Worm (Caenorhabditis elegans): ENCODE data around the gene fars-3.

The fars-3 gene

ce11 chrII:8444007-8444406, 20.6 kb upstream of the fars-3 start, which contains the start of gene evl-20:
Gene evl-20, plus strand, starts transcription at chrII:8444307.
- TF ChIP-seq daf-12 (tag; optimal IDR thresholded peaks at IDR 0.05): no peak
- TF ChIP-seq F49E8.2 (tag; optimal IDR thresholded peaks at IDR 0.05; ENCODE audit: borderline replicate concordance): peak; percentile 16
- peak; percentile 38; the same call in 1 of the 2 replicates for TF ChIP-seq lin-38 (GFP tag; IDR thresholded peaks at IDR 0.05)

DNA sequence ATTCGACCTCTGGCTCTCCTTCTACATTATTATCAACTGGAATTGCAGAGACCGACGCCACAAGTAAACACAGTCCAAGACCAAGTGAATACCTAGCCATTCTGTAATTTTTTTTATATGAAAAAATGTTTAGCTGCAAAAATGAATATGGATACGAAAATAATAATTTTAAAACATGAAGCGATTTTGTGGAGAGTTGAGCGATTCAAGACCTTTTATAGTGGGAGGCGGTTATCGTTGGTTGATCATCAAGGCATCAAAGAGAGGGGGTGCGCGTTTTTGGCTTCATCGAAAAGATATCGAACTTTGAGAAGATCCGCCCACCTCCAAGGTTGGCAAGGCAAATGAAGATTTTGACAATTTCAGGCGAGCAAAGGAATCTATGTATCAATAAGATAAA, 17.9 kb upstream of the fars-3 start, which contains the start of gene cut-3:
Gene cut-3, minus strand, starts transcription at position 101 of the 400 bp plus-strand sequence.
- TF ChIP-seq duxl-1 (tag; optimal IDR thresholded peaks at IDR 0.05; ENCODE audit: poor library complexity): no peak
- no peak for TF ChIP-seq dmd-9 (GFP tag; IDR thresholded peaks at IDR 0.05)
- TF ChIP-seq dve-1 (tag; optimal IDR thresholded peaks at IDR 0.05; ENCODE audit: insufficient read depth): no peak
- TF ChIP-seq dmd-6 (GFP tag; IDR thresholded peaks at IDR 0.05): no peak
- TF ChIP-seq saeg-2 (GFP tag; IDR thresholded peaks at IDR 0.05): no peak
- no peak for TF ChIP-seq F44E2.7 (GFP tag; IDR thresholded peaks at IDR 0.05)
- no peak for TF ChIP-seq spr-3 (GFP tag; optimal IDR thresholded peaks at IDR 0.05)
- no peak for TF ChIP-seq ctbp-1 (GFP tag; IDR thresholded peaks at IDR 0.05)
- no peak for TF ChIP-seq lim-7 (GFP tag; IDR thresholded peaks at IDR 0.05)
- no peak for TF ChIP-seq nhr-102 (tag; optimal IDR thresholded peaks at IDR 0.05)
- no peak for TF ChIP-seq zag-1 (tag; optimal IDR thresholded peaks at IDR 0.05)
- TF ChIP-seq lin-13 (GFP tag; optimal IDR thresholded peaks at IDR 0.05): no peak
- TF ChIP-seq ZK337.2 (GFP tag; IDR thresholded peaks at IDR 0.05): no peak
- TF ChIP-seq mdt-29 (GFP tag; IDR thresholded peaks at IDR 0.05): no peak
- no peak for TF ChIP-seq fos-1 (tag; optimal IDR thresholded peaks at IDR 0.05)
- TF ChIP-seq aly-2 (tag; optimal IDR thresholded peaks at IDR 0.05): no peak
- TF ChIP-seq nhr-237 (tag; optimal IDR thresholded peaks at IDR 0.05): no peak
- no peak for TF ChIP-seq Y48G9A.11 (GFP tag; IDR thresholded peaks at IDR 0.05)
- TF ChIP-seq egl-27 (tag; optimal IDR thresholded peaks at IDR 0.05): no peak

- TF ChIP-seq zfp-3 (GFP tag; conservative IDR thresholded peaks at IDR 0.05) (no peak), hif-1 (tag; optimal IDR thresholded peaks at IDR 0.05) (peak in 1 of 2 experiments; percentile 48), pqm-1 (tag; optimal IDR thresholded peaks at IDR 0.05) (peak; percentile 27), dmd-6 (GFP tag; IDR thresholded peaks at IDR 0.05) (peak; percentile 34; the same call in 1 of the 2 replicates), F44E2.7 (GFP tag; IDR thresholded peaks at IDR 0.05) (no peak), ces-1 (GFP tag; optimal IDR thresholded peaks at IDR 0.05) (no peak), spr-1 (tag; optimal IDR thresholded peaks at IDR 0.05) (no peak), T26A8.4 (GFP tag; IDR thresholded peaks at IDR 0.05) (no peak), nhr-28 (tag; optimal IDR thresholded peaks at IDR 0.05) (peak; percentile 64), ama-1 (optimal IDR thresholded peaks at IDR 0.05) (no peak)
These were observed 15.0 kb upstream of the fars-3 start, which contains the start of gene F22B5.4 for ce11 chrII:8449660-8450118. Gene F22B5.4, plus strand, starts transcription at chrII:8449710.

- TF ChIP-seq unc-62 (GFP tag; optimal IDR thresholded peaks at IDR 0.05 in 1 of 2): peak in 1 of 2 experiments; percentile 51
- no peak for TF ChIP-seq unc-62 (tag; optimal IDR thresholded peaks at IDR 0.05)
- peak in 1 of 2 experiments; percentile 40 for TF ChIP-seq hif-1 (tag; optimal IDR thresholded peaks at IDR 0.05)
- no peak for TF ChIP-seq fos-1 (tag; optimal IDR thresholded peaks at IDR 0.05)
- TF ChIP-seq mxl-3 (GFP tag; optimal IDR thresholded peaks at IDR 0.05): peak; percentile 2
- TF ChIP-seq lin-38 (GFP tag; IDR thresholded peaks at IDR 0.05): no peak
These were observed 13.9 kb upstream of the fars-3 start for ce11 chrII:8450750-8451149.

DNA sequence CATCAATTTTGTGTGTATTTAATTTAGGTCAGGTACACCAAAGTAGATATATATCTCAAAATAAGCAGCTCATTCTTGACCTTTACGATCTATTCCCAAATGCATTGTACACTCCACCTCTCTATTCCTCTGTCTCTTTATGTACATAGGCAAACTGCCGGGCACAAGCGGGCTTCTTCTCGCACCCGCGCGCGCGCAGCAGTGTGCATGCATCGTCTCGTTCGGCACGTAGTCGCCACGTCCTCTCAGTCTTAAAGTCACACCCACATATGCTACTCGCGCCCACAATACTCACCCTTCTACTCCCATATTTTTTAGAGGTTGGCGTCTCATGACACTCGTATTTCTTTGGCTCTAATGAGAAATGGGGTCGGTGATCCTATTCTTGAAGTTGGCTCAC, 13.2 kb upstream of the fars-3 start:
- TF ChIP-seq tra-1 (GFP tag; IDR thresholded peaks at IDR 0.05): 0 out of 2 replicates have a peak, but pooled peaks have one; percentile 13
- TF ChIP-seq mes-2 (tag; optimal IDR thresholded peaks at IDR 0.05; ENCODE audit: poor library complexity, severe bottlenecking): no peak
- peak; percentile 32 for TF ChIP-seq hlh-30 (tag; optimal IDR thresholded peaks at IDR 0.05; ENCODE audit: insufficient read depth)
- TF ChIP-seq egl-43 (GFP tag; IDR thresholded peaks at IDR 0.05): peak; percentile 34; the same call in 1 of the 2 replicates
- TF ChIP-seq aha-1 (tag): peak; percentile 100
- TF ChIP-seq ceh-32 (tag; optimal IDR thresholded peaks at IDR 0.05; ENCODE audit: poor library complexity): no peak
- TF ChIP-seq unc-130 (GFP tag; optimal IDR thresholded peaks at IDR 0.05): no peak
- no peak for TF ChIP-seq ctbp-1 (GFP tag; IDR thresholded peaks at IDR 0.05)
- peak; percentile 94 to 99 for TF ChIP-seq hif-1 (tag; optimal IDR thresholded peaks at IDR 0.05)
- TF ChIP-seq set-16 (GFP tag; IDR thresholded peaks at IDR 0.05): peak; percentile 32; the same call in 1 of the 2 replicates
- TF ChIP-seq mep-1 (tag; optimal IDR thresholded peaks at IDR 0.05): peak; percentile 18
